Worm (Caenorhabditis elegans): ENCODE data around the gene F26D11.12.

ce11 chrV:7928660-7929059 is 26.5 kb downstream of the F26D11.12 start, which contains the start of gene srsx-5:
- TF ChIP-seq egl-27 (tag; optimal IDR thresholded peaks at IDR 0.05) (no peak), zag-1 (tag; optimal IDR thresholded peaks at IDR 0.05) (no peak), F44E2.7 (GFP tag; IDR thresholded peaks at IDR 0.05) (no peak), aha-1 (tag) (no peak), unc-130 (GFP tag; optimal IDR thresholded peaks at IDR 0.05) (no peak), aly-2 (tag; optimal IDR thresholded peaks at IDR 0.05) (no peak), R02D3.7 (tag; optimal IDR thresholded peaks at IDR 0.05) (no peak), ama-1 (optimal IDR thresholded peaks at IDR 0.05) (no peak), lsy-2 (tag; optimal IDR thresholded peaks at IDR 0.05) (no peak), Y105C5A.15 (GFP tag; IDR thresholded peaks at IDR 0.05) (no peak), lin-39 (tag; optimal IDR thresholded peaks at IDR 0.05) (no peak), nhr-25 (tag; optimal IDR thresholded peaks at IDR 0.05; ENCODE audit: borderline replicate concordance, insufficient read depth) (no peak), php-3 (GFP tag; IDR thresholded peaks at IDR 0.05) (no peak)

Data from whole organism, L4 larva.